Fruit fly (Drosophila melanogaster): ENCODE data around the gene Tpc1.
A peak's percentile ranks its signal among the peaks of the same experiment; 100 is the strongest.

Tpc1 gene

DNA sequence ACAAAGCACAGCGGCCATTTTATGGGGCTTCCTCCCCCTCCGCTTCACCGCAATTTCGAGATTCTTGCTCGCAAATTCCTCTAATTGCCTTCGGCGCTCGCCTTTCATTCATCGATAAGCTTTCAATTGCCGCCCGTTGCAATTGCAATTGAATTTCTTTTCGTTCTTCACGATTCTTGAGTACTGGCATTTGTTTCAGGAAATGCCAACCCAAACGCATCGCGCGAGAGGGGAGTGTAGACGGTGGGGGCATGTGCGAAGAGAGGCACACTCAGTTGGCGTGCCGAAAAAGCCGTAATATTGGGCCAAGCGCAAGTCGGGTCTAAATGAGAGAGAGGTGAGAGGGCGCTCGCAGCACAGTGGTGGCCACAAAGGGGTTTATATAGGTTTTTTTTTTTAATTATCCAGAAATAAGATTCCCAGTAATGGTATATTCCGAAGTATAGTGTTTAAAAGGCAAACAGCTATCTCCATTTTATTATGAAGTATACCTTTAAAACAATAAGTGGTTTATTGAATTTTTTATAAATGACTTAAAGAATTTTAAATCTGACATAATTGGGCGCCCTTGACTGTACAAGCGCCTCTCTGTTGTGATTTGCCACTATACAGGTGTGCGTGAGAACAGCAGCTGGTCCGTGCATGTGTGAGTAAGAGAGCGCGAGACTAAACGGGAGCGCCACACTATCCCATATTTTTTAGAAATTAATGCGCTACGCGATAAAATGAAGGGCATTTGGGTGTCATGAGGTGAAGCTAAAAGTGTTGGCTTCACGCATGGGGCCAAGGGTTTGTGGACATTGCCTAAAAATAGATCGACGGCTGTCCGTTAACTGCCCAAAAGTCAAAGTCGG is 4.7 kb upstream of the Tpc1 start (continued):
- TF ChIP-seq chm (GFP tag; IDR thresholded peaks at IDR 0.05), result peak; percentile 87
- peak; percentile 78 to 93 for TF ChIP-seq Hr51 (GFP tag; optimal IDR thresholded peaks at IDR 0.05)
- TF ChIP-seq CG8944 (GFP tag; optimal IDR thresholded peaks at IDR 0.05), result peak; percentile 79
- TF ChIP-seq CG11696 (GFP tag; IDR thresholded peaks at IDR 0.05), result peak; percentile 98
- no peak for TF ChIP-seq zf30C (GFP tag; optimal IDR thresholded peaks at IDR 0.05)
- no peak for TF ChIP-seq pan (optimal IDR thresholded peaks at IDR 0.05)
- peak in 1 of 2 experiments; percentile 82 for TF ChIP-seq pan (GFP tag; optimal IDR thresholded peaks at IDR 0.05 in 1 of 2, IDR thresholded peaks at IDR 0.05 in 1 of 2)
- no peak for TF ChIP-seq D (optimal IDR thresholded peaks at IDR 0.05)
- peak; percentile 81 for TF ChIP-seq D (GFP tag; optimal IDR thresholded peaks at IDR 0.05)
- TF ChIP-seq Pdp1 (GFP tag; optimal IDR thresholded peaks at IDR 0.05), result peak; percentile 87 to 89
- no peak for TF ChIP-seq HLH4C (GFP tag; IDR thresholded peaks at IDR 0.05; ENCODE audit: partially characterized antibody)
- peak; percentile 88 for TF ChIP-seq CG4424 (GFP tag; optimal IDR thresholded peaks at IDR 0.05)
- TF ChIP-seq corto (GFP tag; optimal IDR thresholded peaks at IDR 0.05), result peak; percentile 80
- peak; percentile 55; the same call in 1 of the 2 replicates for TF ChIP-seq Rx (GFP tag; IDR thresholded peaks at IDR 0.05)
- TF ChIP-seq trem (tag; optimal IDR thresholded peaks at IDR 0.05), result peak; percentile 56
- no peak for TF ChIP-seq zen2 (GFP tag; IDR thresholded peaks at IDR 0.05; ENCODE audit: partially characterized antibody)
- peak; percentile 85 for TF ChIP-seq CG10267 (tag; optimal IDR thresholded peaks at IDR 0.05)
- peak; percentile 94 for TF ChIP-seq CG15269 (tag; optimal IDR thresholded peaks at IDR 0.05)
- TF ChIP-seq NC2β (GFP tag; optimal IDR thresholded peaks at IDR 0.05), result peak; percentile 69
- peak; percentile 62 for TF ChIP-seq CG2202 (tag; optimal IDR thresholded peaks at IDR 0.05)
- no peak for TF ChIP-seq fd64A (GFP tag; optimal IDR thresholded peaks at IDR 0.05)
- peak; percentile 55 for TF ChIP-seq jing (GFP tag; optimal IDR thresholded peaks at IDR 0.05)
- peak; percentile 73 to 90 for TF ChIP-seq bsh (GFP tag; optimal IDR thresholded peaks at IDR 0.05)
- no peak for TF ChIP-seq prd (optimal IDR thresholded peaks at IDR 0.05)
- TF ChIP-seq prd (GFP tag; IDR thresholded peaks at IDR 0.05), result peak; percentile 86
- TF ChIP-seq tll (GFP tag; optimal IDR thresholded peaks at IDR 0.05), result no peak
- no peak for TF ChIP-seq h (optimal IDR thresholded peaks at IDR 0.05)
- TF ChIP-seq phol (tag; optimal IDR thresholded peaks at IDR 0.05), result peak; percentile 84
- peak; percentile 87 for TF ChIP-seq CG14014 (GFP tag; IDR thresholded peaks at IDR 0.05)
- peak in 1 of 2 experiments; percentile 89 for TF ChIP-seq Eip74EF (GFP tag; optimal IDR thresholded peaks at IDR 0.05)
- peak; percentile 83 for TF ChIP-seq CG1602 (GFP tag; optimal IDR thresholded peaks at IDR 0.05)
- TF ChIP-seq peb (GFP tag; IDR thresholded peaks at IDR 0.05), result peak; percentile 79
- peak; percentile 84 for TF ChIP-seq CG11456 (GFP tag; IDR thresholded peaks at IDR 0.05)
- peak; percentile 85 for TF ChIP-seq CG18262 (tag; optimal IDR thresholded peaks at IDR 0.05)
- no peak for TF ChIP-seq Dfd (GFP tag; optimal IDR thresholded peaks at IDR 0.05)
- TF ChIP-seq H2.0 (GFP tag; IDR thresholded peaks at IDR 0.05), result peak; percentile 72
- peak; percentile 82 for TF ChIP-seq pum (GFP tag; optimal IDR thresholded peaks at IDR 0.05)
- peak; percentile 94 for TF ChIP-seq CG9932 (GFP tag; IDR thresholded peaks at IDR 0.05)
- TF ChIP-seq tx (GFP tag; optimal IDR thresholded peaks at IDR 0.05), result peak; percentile 71
- peak; percentile 70 for TF ChIP-seq Spps (tag; optimal IDR thresholded peaks at IDR 0.05)
- TF ChIP-seq nmo (GFP tag; optimal IDR thresholded peaks at IDR 0.05), result peak; percentile 89
- peak; percentile 86 for TF ChIP-seq grau (tag; optimal IDR thresholded peaks at IDR 0.05)
- peak; percentile 86 for TF ChIP-seq Chrac-16 (GFP tag; optimal IDR thresholded peaks at IDR 0.05)
- peak; percentile 85 for TF ChIP-seq CG9437 (GFP tag; optimal IDR thresholded peaks at IDR 0.05)
- TF ChIP-seq pb (GFP tag; optimal IDR thresholded peaks at IDR 0.05), result peak; percentile 67
- peak; percentile 62 for TF ChIP-seq psq (GFP tag; optimal IDR thresholded peaks at IDR 0.05)
- peak; percentile 52; the same call in 1 of the 2 replicates for TF ChIP-seq CG8765 (GFP tag; IDR thresholded peaks at IDR 0.05)
- peak; percentile 92 for TF ChIP-seq CG6854 (GFP tag; optimal IDR thresholded peaks at IDR 0.05)
- peak; percentile 13 for TF ChIP-seq CG17802 (tag; optimal IDR thresholded peaks at IDR 0.05)
